Fruit fly (Drosophila melanogaster) whole organism, embryonic: ENCODE data around the gene CG5235.
A peak's percentile ranks its signal among the peaks of the same experiment; 100 is the strongest.

Experiments
- Abd-B ChIP-seq: fragments of 200-800 bp; sonication (Bioruptor generic); optimal IDR thresholded peaks from 2 replicates; lab custom pipeline; 2018; ENCODE audit warnings: missing biosample characterization, mild to moderate bottlenecking, missing genetic modification characterization, moderate library complexity
- Adf1 ChIP-seq: fragments of 200-800 bp; sonication (Bioruptor generic); IDR thresholded peaks from 2 replicates; pipeline ENCODE4 v1.3.6; 2022; ENCODE audit warnings: missing biosample characterization, missing genetic modification characterization
- Antp ChIP-seq: fragments of 200-800 bp; sonication (Bioruptor generic); optimal IDR thresholded peaks from 3 replicates; lab custom pipeline; 2016; ENCODE audit warnings: missing biosample characterization, missing genetic modification characterization
- CG10543 ChIP-seq: fragments of 200-800 bp; sonication (Bioruptor generic); optimal IDR thresholded peaks from 3 replicates; lab custom pipeline; 2017; ENCODE audit warnings: missing biosample characterization, mild to moderate bottlenecking, missing genetic modification characterization, moderate library complexity
- CG11504 ChIP-seq: fragments of 200-800 bp; sonication (Bioruptor generic); optimal IDR thresholded peaks from 3 replicates; lab custom pipeline; 2019; ENCODE audit warnings: missing biosample characterization, mild to moderate bottlenecking, missing genetic modification characterization, moderate library complexity
- CG12236 ChIP-seq: fragments of 200-800 bp; sonication (Bioruptor generic); optimal IDR thresholded peaks from 2 replicates; lab custom pipeline; 2016; ENCODE audit warnings: missing biosample characterization, missing genetic modification characterization
- CG12299 ChIP-seq: fragments of 200-800 bp; sonication (Bioruptor generic); optimal IDR thresholded peaks from 2 replicates; lab custom pipeline; 2018; ENCODE audit warnings: missing biosample characterization, mild to moderate bottlenecking, missing genetic modification characterization
- CG12942 ChIP-seq: fragments of 200-800 bp; sonication (Bioruptor generic); optimal IDR thresholded peaks from 3 replicates; lab custom pipeline; 2016; ENCODE audit warnings: missing biosample characterization, missing genetic modification characterization
- CG15011 ChIP-seq: fragments of 200-800 bp; sonication (Bioruptor generic); optimal IDR thresholded peaks from 3 replicates; lab custom pipeline; 2018; ENCODE audit warnings: missing biosample characterization, mild to moderate bottlenecking, missing genetic modification characterization
- CG15696 ChIP-seq: fragments of 200-800 bp; sonication (Bioruptor generic); optimal IDR thresholded peaks from 2 replicates; lab custom pipeline; 2019; ENCODE audit warnings: missing biosample characterization, mild to moderate bottlenecking, missing genetic modification characterization, moderate library complexity
- CG1647 ChIP-seq: fragments of 200-800 bp; sonication (Bioruptor generic); optimal IDR thresholded peaks from 3 replicates; lab custom pipeline; 2016; ENCODE audit warnings: missing biosample characterization, missing genetic modification characterization
- CG17328 ChIP-seq: fragments of 200-800 bp; sonication (Bioruptor generic); IDR thresholded peaks from 2 replicates; pipeline ENCODE4 v1.3.6; 2022; ENCODE audit warnings: missing biosample characterization, missing genetic modification characterization
- CG2120 ChIP-seq: fragments of 200-800 bp; sonication (Bioruptor generic); optimal IDR thresholded peaks from 3 replicates; lab custom pipeline; 2016; ENCODE audit warnings: missing biosample characterization, missing genetic modification characterization
- CG2889 ChIP-seq: fragments of 200-800 bp; sonication (Bioruptor generic); IDR thresholded peaks from 3 replicates; pipeline ENCODE4 v1.3.6; 2022; ENCODE audit warnings: missing biosample characterization, missing genetic modification characterization
- CG3281 ChIP-seq: fragments of 200-800 bp; sonication (Bioruptor generic); optimal IDR thresholded peaks from 3 replicates; lab custom pipeline; 2017; ENCODE audit warnings: missing biosample characterization, mild to moderate bottlenecking, missing genetic modification characterization
- CG7963 ChIP-seq: fragments of 200-800 bp; sonication (Bioruptor generic); IDR thresholded peaks from 3 replicates; pipeline ENCODE4 v1.3.6; 2022; ENCODE audit warnings: missing biosample characterization, missing genetic modification characterization; ENCODE audit not compliant: partially characterized antibody
- CG8089 ChIP-seq: fragments of 200-800 bp; sonication (Bioruptor generic); optimal IDR thresholded peaks from 3 replicates; lab custom pipeline; 2016; ENCODE audit warnings: missing biosample characterization, missing genetic modification characterization
- Dek ChIP-seq: fragments of 200-800 bp; sonication (Bioruptor generic); optimal IDR thresholded peaks from 3 replicates; lab custom pipeline; 2019; ENCODE audit warnings: missing biosample characterization, mild to moderate bottlenecking, missing genetic modification characterization, moderate library complexity
- Dfd ChIP-seq, 2 experiments: fragments of >200 bp; optimal IDR thresholded peaks; 2 replicates each; lab custom pipeline; 2017; ENCODE audit warnings: missing biosample characterization in 2 of 2, missing genetic modification characterization in 2 of 2
- E2f1 ChIP-seq: fragments of 200-800 bp; sonication (Bioruptor generic); IDR thresholded peaks from 2 replicates; pipeline ENCODE4 v1.3.6; 2022; ENCODE audit warnings: missing biosample characterization, missing genetic modification characterization
- Fer3 ChIP-seq: fragments of 200-800 bp; sonication (Bioruptor generic); optimal IDR thresholded peaks from 2 replicates; lab custom pipeline; 2018; ENCODE audit warnings: missing biosample characterization, mild to moderate bottlenecking, missing genetic modification characterization, moderate library complexity
- NC2α ChIP-seq: fragments of 200-800 bp; sonication (Bioruptor generic); optimal IDR thresholded peaks from 2 replicates; lab custom pipeline; 2016; ENCODE audit warnings: missing biosample characterization, missing genetic modification characterization
- NfI ChIP-seq: fragments of 200-800 bp; sonication (Bioruptor generic); optimal IDR thresholded peaks from 3 replicates; lab custom pipeline; 2018; ENCODE audit warnings: missing biosample characterization, mild to moderate bottlenecking, missing genetic modification characterization, moderate library complexity
- Pdp1 ChIP-seq, 2 experiments: fragments of 200-800 bp; sonication (Bioruptor generic); optimal IDR thresholded peaks; 3 replicates each; lab custom pipeline; 2016; ENCODE audit warnings: missing biosample characterization in 2 of 2, missing genetic modification characterization in 2 of 2, mild to moderate bottlenecking in 1 of 2, moderate library complexity in 1 of 2
- Poxn ChIP-seq: fragments of 200-800 bp; sonication (Bioruptor generic); IDR thresholded peaks from 2 replicates; pipeline ENCODE4 v1.3.6; 2022; ENCODE audit warnings: missing biosample characterization, missing genetic modification characterization
- Rx ChIP-seq: fragments of 200-800 bp; sonication (Bioruptor generic); IDR thresholded peaks from 2 replicates; pipeline ENCODE4 v1.3.6; 2022; ENCODE audit warnings: missing biosample characterization, missing genetic modification characterization
- Spps ChIP-seq: fragments of 200-800 bp; sonication (Bioruptor generic); optimal IDR thresholded peaks from 2 replicates; lab custom pipeline; 2018; ENCODE audit warnings: missing biosample characterization, mild to moderate bottlenecking, missing genetic modification characterization
- Tbp ChIP-seq: fragments of >200 bp; optimal IDR thresholded peaks from 2 replicates; lab custom pipeline; 2018; ENCODE audit warnings: missing biosample characterization, missing genetic modification characterization
- az2 ChIP-seq: fragments of 200-800 bp; sonication (Bioruptor generic); optimal IDR thresholded peaks from 3 replicates; lab custom pipeline; 2016; ENCODE audit warnings: missing biosample characterization, missing genetic modification characterization
- corto ChIP-seq: fragments of 200-800 bp; sonication (Bioruptor generic); optimal IDR thresholded peaks from 2 replicates; lab custom pipeline; 2016; ENCODE audit warnings: missing biosample characterization, mild to moderate bottlenecking, missing genetic modification characterization, moderate library complexity
- dati ChIP-seq: fragments of 200-800 bp; sonication (Bioruptor generic); IDR thresholded peaks from 2 replicates; pipeline ENCODE4 v1.3.6; 2022; ENCODE audit warnings: missing biosample characterization, missing genetic modification characterization
- disco-r ChIP-seq: fragments of 200-800 bp; sonication (Bioruptor generic); optimal IDR thresholded peaks from 2 replicates; lab custom pipeline; 2016; ENCODE audit warnings: missing biosample characterization, missing genetic modification characterization
- emc ChIP-seq: fragments of 200-800 bp; sonication (Bioruptor generic); optimal IDR thresholded peaks from 2 replicates; lab custom pipeline; 2016; ENCODE audit warnings: missing biosample characterization, missing genetic modification characterization
- exex ChIP-seq: fragments of 200-800 bp; sonication (Bioruptor generic); optimal IDR thresholded peaks from 4 replicates; lab custom pipeline; 2018; ENCODE audit warnings: missing biosample characterization, mild to moderate bottlenecking, missing genetic modification characterization, moderate library complexity
- eyg ChIP-seq: fragments of 200-800 bp; sonication (Bioruptor generic); optimal IDR thresholded peaks from 3 replicates; lab custom pipeline; 2016; ENCODE audit warnings: missing biosample characterization, missing genetic modification characterization
- fd64A ChIP-seq: fragments of 200-800 bp; sonication (Bioruptor generic); optimal IDR thresholded peaks from 3 replicates; lab custom pipeline; 2018; ENCODE audit warnings: missing biosample characterization, mild to moderate bottlenecking, missing genetic modification characterization
- gem ChIP-seq: fragments of 200-800 bp; sonication (Bioruptor generic); optimal IDR thresholded peaks from 2 replicates; lab custom pipeline; 2019; ENCODE audit warnings: missing biosample characterization, mild to moderate bottlenecking, missing genetic modification characterization, moderate library complexity
- gsb ChIP-seq: fragments of 200-800 bp; sonication (Bioruptor generic); IDR thresholded peaks from 2 replicates; pipeline ENCODE4 v1.3.6; 2022; ENCODE audit warnings: missing biosample characterization, missing genetic modification characterization
- hbn ChIP-seq: fragments of 200-800 bp; sonication (Bioruptor generic); IDR thresholded peaks from 2 replicates; pipeline ENCODE4 v1.3.6; 2022; ENCODE audit warnings: missing biosample characterization, missing genetic modification characterization; ENCODE audit not compliant: partially characterized antibody
- hkb ChIP-seq, 2 experiments: fragments of 200-800 bp in 1 of 2; fragments of >200 bp in 1 of 2; sonication (Bioruptor generic) in 1 of 2; IDR thresholded peaks in 1 of 2; optimal IDR thresholded peaks in 1 of 2; 2 replicates each; pipeline versions ENCODE4 v1.3.6 to Lab custom; 2017 to 2022; ENCODE audit warnings: missing biosample characterization in 1 of 2, missing genetic modification characterization in 1 of 2
- hth ChIP-seq: fragments of >200 bp; optimal IDR thresholded peaks from 2 replicates; lab custom pipeline; 2017; ENCODE audit warnings: inconsistent platforms
- jumu ChIP-seq: fragments of 200-800 bp; sonication (Bioruptor generic); optimal IDR thresholded peaks from 3 replicates; lab custom pipeline; 2016; ENCODE audit warnings: missing biosample characterization, missing genetic modification characterization
- kay ChIP-seq: fragments of 200-800 bp; sonication (Bioruptor generic); optimal IDR thresholded peaks from 2 replicates; lab custom pipeline; 2016; ENCODE audit warnings: missing biosample characterization, missing genetic modification characterization
- lbe ChIP-seq: fragments of 200-800 bp; sonication (Bioruptor generic); optimal IDR thresholded peaks from 2 replicates; lab custom pipeline; 2016; ENCODE audit warnings: missing biosample characterization, mild to moderate bottlenecking, missing genetic modification characterization
- lilli ChIP-seq: fragments of 200-800 bp; sonication (Bioruptor generic); optimal IDR thresholded peaks from 3 replicates; lab custom pipeline; 2016; ENCODE audit warnings: missing biosample characterization, missing genetic modification characterization
- psq ChIP-seq: fragments of 200-800 bp; sonication (Bioruptor generic); optimal IDR thresholded peaks from 2 replicates; lab custom pipeline; 2017; ENCODE audit warnings: missing biosample characterization, missing genetic modification characterization
- ro ChIP-seq: fragments of 200-800 bp; sonication (Bioruptor generic); IDR thresholded peaks from 2 replicates; pipeline ENCODE4 v1.3.6; 2022; ENCODE audit warnings: missing biosample characterization, missing genetic modification characterization
- salm ChIP-seq: fragments of 200-800 bp; sonication (Bioruptor generic); optimal IDR thresholded peaks from 2 replicates; lab custom pipeline; 2018; ENCODE audit warnings: missing biosample characterization, mild to moderate bottlenecking, missing genetic modification characterization
- shn ChIP-seq: fragments of 200-800 bp; sonication (Bioruptor generic); optimal IDR thresholded peaks from 3 replicates; lab custom pipeline; 2016; ENCODE audit warnings: missing biosample characterization, missing genetic modification characterization
- tgo ChIP-seq: fragments of 200-800 bp; sonication (Bioruptor generic); IDR thresholded peaks from 3 replicates; pipeline ENCODE4 v1.3.6; 2022; ENCODE audit warnings: missing biosample characterization, missing genetic modification characterization

CG5235 gene

DNA sequence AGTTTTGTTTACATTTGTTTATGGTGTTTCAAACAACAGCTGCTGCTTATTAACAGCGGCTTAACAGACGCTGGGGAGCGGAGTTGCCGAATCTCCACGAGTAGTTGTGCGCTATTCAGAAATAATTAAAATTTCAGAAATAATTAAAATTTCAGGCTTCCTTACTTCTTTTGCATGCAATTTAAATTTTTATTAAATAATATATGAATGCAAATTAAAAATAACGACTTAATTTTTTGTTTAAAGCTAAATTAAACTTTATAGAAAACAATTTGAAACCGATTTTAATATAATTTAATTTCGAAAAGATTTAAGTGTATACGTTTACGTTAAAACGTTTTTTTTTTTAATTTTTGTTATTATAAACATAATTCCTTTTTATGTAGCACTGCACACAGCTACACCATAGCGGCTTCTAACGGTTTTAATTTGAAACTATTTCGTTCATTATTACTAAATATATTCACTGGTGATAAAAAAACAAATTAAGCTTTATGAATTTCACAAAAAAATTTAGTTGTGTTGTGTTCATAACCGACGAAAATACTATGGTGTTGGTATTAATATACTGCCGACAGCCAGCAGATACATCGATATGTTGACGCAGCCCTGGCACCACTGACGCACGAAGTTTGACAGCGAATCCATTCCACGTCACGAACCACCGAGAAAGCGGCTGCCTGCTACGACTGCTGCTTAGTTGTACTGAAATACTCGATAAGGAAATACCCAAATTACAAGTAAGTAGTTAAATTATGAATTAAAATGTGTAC is 39.0 kb upstream of the CG5235 start, which contains the start of gene SsRbeta:
SsRbeta (plus strand) TSS at position 645 of the 773 bp plus-strand sequence.
- TF ChIP-seq lilli (GFP tag; lab: Kevin White, UChicago) (no peak), Pdp1 (GFP tag; optimal IDR thresholded peaks at IDR 0.05; lab: Kevin White, UChicago) (no peak), Spps (tag; lab: Kevin White, UChicago) (no peak), fd64A (GFP tag; lab: Kevin White, UChicago) (no peak), gsb (GFP tag; lab: Robert Waterston, UW) (no peak; the same call in 1 of the 2 replicates), Dek (tag; lab: Kevin White, UChicago) (no peak), lbe (no peak), CG11504 (tag; lab: Kevin White, UChicago) (peak; percentile 43), Dfd (GFP tag; optimal IDR thresholded peaks at IDR 0.05; lab: Kevin White, UChicago) (no peak), tgo (peak; percentile 49), CG12942 (GFP tag; lab: Kevin White, UChicago) (no peak), kay (peak; percentile 28), emc (GFP tag; lab: Kevin White, UChicago) (no peak), CG3281 (GFP tag; lab: Kevin White, UChicago) (no peak), CG2120 (no peak), CG12299 (tag; lab: Kevin White, UChicago) (no peak), CG8089 (no peak), dati (no peak), CG17328 (GFP tag; lab: Robert Waterston, UW) (peak; percentile 75), disco-r (GFP tag; lab: Kevin White, UChicago) (no peak), NfI (GFP tag; lab: Kevin White, UChicago) (peak; percentile 9), Poxn (GFP tag; lab: Robert Waterston, UW) (no peak), hkb (optimal IDR thresholded peaks at IDR 0.05; lab: Kevin White, UChicago) (no peak), hkb (GFP tag; IDR thresholded peaks at IDR 0.05; lab: Robert Waterston, UW) (peak; percentile 30), CG2889 (peak; percentile 3; the same call in 1 of the 3 replicates), psq (GFP tag; lab: Kevin White, UChicago) (no peak), Antp (GFP tag; lab: Kevin White, UChicago) (no peak), ro (GFP tag; lab: Robert Waterston, UW) (no peak), CG10543 (GFP tag; lab: Kevin White, UChicago) (peak; percentile 54), exex (tag; lab: Kevin White, UChicago) (no peak), gem (tag; lab: Kevin White, UChicago) (peak; percentile 63), shn (GFP tag; lab: Kevin White, UChicago) (no peak), CG1647 (GFP tag; lab: Kevin White, UChicago) (no peak), Tbp (peak; percentile 33), CG15696 (tag; lab: Kevin White, UChicago) (peak; percentile 48), NC2α (no peak), jumu (GFP tag; lab: Kevin White, UChicago) (no peak), E2f1 (GFP tag; lab: Robert Waterston, UW) (peak; percentile 66), corto (GFP tag; lab: Kevin White, UChicago) (no peak), hbn (GFP tag; lab: Robert Waterston, UW) (peak; percentile 61), Adf1 (GFP tag; lab: Robert Waterston, UW) (no peak), Abd-B (peak; percentile 3), az2 (GFP tag; lab: Kevin White, UChicago) (no peak), Rx (GFP tag; lab: Robert Waterston, UW) (peak; percentile 46), hth (no peak), CG15011 (GFP tag; lab: Kevin White, UChicago) (no peak), Fer3 (peak; percentile 7), CG7963 (GFP tag; lab: Robert Waterston, UW) (no peak), salm (tag; lab: Kevin White, UChicago) (no peak), eyg (GFP tag; lab: Kevin White, UChicago) (no peak), CG12236 (GFP tag; lab: Kevin White, UChicago) (no peak)
